Worm (Caenorhabditis elegans): ENCODE measurements around the gene T03E6.9.

- TF ChIP-seq nhr-12 (tag; optimal IDR thresholded peaks at IDR 0.05) (no peak), zag-1 (tag; optimal IDR thresholded peaks at IDR 0.05) (no peak), hmg-11 (tag; optimal IDR thresholded peaks at IDR 0.05) (no peak), fkh-10 (GFP tag; optimal IDR thresholded peaks at IDR 0.05) (no peak), daf-12 (tag; optimal IDR thresholded peaks at IDR 0.05) (no peak), ama-1 (optimal IDR thresholded peaks at IDR 0.05) (no peak)
Observed at ce11 chrV:16589488-16589887, 11.0 kb downstream of the T03E6.9 start.
